Worm (Caenorhabditis elegans) whole organism, L3 larva: ENCODE results near the gene T09F3.4.

Experiments
- R02D3.7 ChIP-seq: fragments of 150-350 bp; optimal IDR thresholded peaks from 2 replicates; lab custom pipeline; 2014; ENCODE audit warnings: missing biosample characterization, missing genetic modification characterization
- ZK546.5 ChIP-seq: sonication (generic microtip); optimal IDR thresholded peaks from 2 replicates; lab custom pipeline; 2017; ENCODE audit warnings: missing biosample characterization, missing genetic modification characterization
- ama-1 ChIP-seq: fragments of 150-350 bp; optimal IDR thresholded peaks from 2 replicates; lab custom pipeline; 2018
- ceh-9 ChIP-seq: sonication (generic microtip); optimal IDR thresholded peaks from 2 replicates; lab custom pipeline; 2018; ENCODE audit warnings: missing biosample characterization, missing genetic modification characterization
- fkh-10 ChIP-seq: sonication (generic microtip); optimal IDR thresholded peaks from 2 replicates; lab custom pipeline; 2017; ENCODE audit warnings: missing biosample characterization, missing genetic modification reagents, missing genetic modification characterization
- nfya-1 ChIP-seq: sonication (generic microtip); optimal IDR thresholded peaks from 2 replicates; lab custom pipeline; 2017; ENCODE audit warnings: missing genetic modification characterization, mild to moderate bottlenecking, missing compliant biosample characterization, antibody characterized with exemption, moderate library complexity; ENCODE audit not compliant: insufficient read depth
- nhr-77 ChIP-seq: fragments of 150-350 bp; optimal IDR thresholded peaks from 2 replicates; lab custom pipeline; 2014; ENCODE audit warnings: missing biosample characterization, missing genetic modification characterization
- zag-1 ChIP-seq: fragments of 150-350 bp; optimal IDR thresholded peaks from 2 replicates; lab custom pipeline; 2014; ENCODE audit warnings: missing biosample characterization, missing genetic modification characterization

DNA sequence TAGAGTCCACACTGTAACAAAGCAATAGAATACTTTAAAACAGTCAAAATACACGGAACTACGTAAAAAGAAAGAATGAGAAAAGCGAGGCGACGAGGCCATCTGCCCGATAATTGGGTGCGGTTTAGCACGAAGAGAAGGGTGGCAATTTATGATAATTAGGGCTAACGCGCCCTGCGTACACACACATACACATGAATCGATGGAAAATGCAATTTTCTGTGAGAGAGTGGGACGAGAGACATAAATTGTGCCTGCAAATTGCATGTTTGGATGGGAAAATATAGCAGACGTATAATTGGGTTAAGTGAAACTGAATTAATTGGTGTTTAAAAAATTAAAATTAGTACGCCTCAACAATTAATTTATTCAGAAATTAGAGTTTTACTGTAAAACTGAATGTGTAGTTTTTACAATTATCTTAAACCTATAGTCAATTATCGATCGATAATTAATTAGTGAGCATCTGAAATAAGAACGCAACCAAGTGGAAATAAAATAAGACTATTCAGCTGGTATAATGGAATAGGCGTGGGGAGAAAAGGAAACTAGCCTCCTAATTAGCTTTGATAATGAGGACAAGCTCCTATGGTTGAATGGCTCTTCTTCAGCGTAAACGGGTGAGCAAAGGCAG lies 21.9 kb upstream of the T09F3.4 start:
- no peak for TF ChIP-seq ama-1 (lab: Kevin White, UChicago)
- TF ChIP-seq fkh-10 (GFP tag; lab: Kevin White, UChicago) = no peak
- no peak for TF ChIP-seq nhr-77 (tag; lab: Kevin White, UChicago)
- TF ChIP-seq nfya-1 (tag; lab: Kevin White, UChicago) = no peak
- TF ChIP-seq zag-1 (tag; lab: Kevin White, UChicago) = no peak
- TF ChIP-seq ZK546.5 (tag; lab: Kevin White, UChicago) = no peak
- no peak for TF ChIP-seq R02D3.7 (tag; lab: Kevin White, UChicago)
- TF ChIP-seq ceh-9 (tag; lab: Kevin White, UChicago) = no peak
